Worm (Caenorhabditis elegans): Measurements from ENCODE around the gene mrpl-11.

ce11 chrIII:8725224-8725623 is 7.8 kb downstream of the mrpl-11 start:
- TF ChIP-seq elt-2 (tag; optimal IDR thresholded peaks at IDR 0.05) (no peak), ceh-9 (tag; optimal IDR thresholded peaks at IDR 0.05) (no peak), tbx-2 (tag; optimal IDR thresholded peaks at IDR 0.05) (no peak), nhr-28 (tag; optimal IDR thresholded peaks at IDR 0.05) (no peak), lin-39 (tag; optimal IDR thresholded peaks at IDR 0.05) (no peak), snpc-4 (tag; optimal IDR thresholded peaks at IDR 0.05) (no peak), ztf-11 (tag; optimal IDR thresholded peaks at IDR 0.05) (no peak), zag-1 (tag; optimal IDR thresholded peaks at IDR 0.05) (no peak), fkh-10 (GFP tag; optimal IDR thresholded peaks at IDR 0.05) (no peak), jun-1 (tag; optimal IDR thresholded peaks at IDR 0.05) (no peak), aly-2 (tag; optimal IDR thresholded peaks at IDR 0.05) (no peak), unc-39 (tag; optimal IDR thresholded peaks at IDR 0.05) (no peak), ceh-28 (tag; optimal IDR thresholded peaks at IDR 0.05) (no peak)

All from whole organism, L3 larva.